Worm (Caenorhabditis elegans) whole organism, dauer: ENCODE results near the gene sri-25.
"Not testable (repeated sequence)": the region's sequence is repeated elsewhere in the genome, so short reads cannot be mapped to it uniquely, and the experiment has no call there.

ENCODE experiments used
- unc-62 ChIP-seq: sonication (generic microtip); optimal IDR thresholded peaks from 2 replicates; lab custom pipeline; 2017; ENCODE audit warnings: missing biosample characterization, missing genetic modification reagents, missing genetic modification characterization

sri-25 gene

ce11 chrV:15199768-15200167, 17.0 kb upstream of the sri-25 start, which contains the start of gene Y75B12B.10:
Gene Y75B12B.10 (plus strand): TSS chrV:15200068.
- no peak for TF ChIP-seq unc-62 (GFP tag; lab: Kevin White, UChicago)

- TF ChIP-seq unc-62 (GFP tag; lab: Kevin White, UChicago), result not testable (repeated sequence)
Measured at ce11 chrV:15207681-15208080, 9.1 kb upstream of the sri-25 start, which contains the start of gene C41G6.12. Gene C41G6.12 (minus strand): TSS chrV:15207781.

- not testable (repeated sequence) for TF ChIP-seq unc-62 (GFP tag; lab: Kevin White, UChicago)
Measured at ce11 chrV:15211869-15212268, 4.9 kb upstream of the sri-25 start, which contains the start of gene sri-24. Gene sri-24 (plus strand): TSS chrV:15212169.

ce11 chrV:15215175-15215574, 1.6 kb upstream of the sri-25 start, which contains the start of gene sri-26:
Gene sri-26 (plus strand): TSS chrV:15215475.
- TF ChIP-seq unc-62 (GFP tag; lab: Kevin White, UChicago), result not testable (repeated sequence)

ce11 chrV:15221330-15221729, 4.5 kb downstream of the sri-25 start, which contains the start of gene irld-25:
Gene irld-25 (plus strand): TSS chrV:15221630.
- no peak for TF ChIP-seq unc-62 (GFP tag; lab: Kevin White, UChicago)

- TF ChIP-seq unc-62 (GFP tag; lab: Kevin White, UChicago), result no peak
Measured at ce11 chrV:15223668-15224067, 6.9 kb downstream of the sri-25 start, which contains the start of gene srw-24. Gene srw-24 (plus strand): TSS chrV:15223968.

- no peak for TF ChIP-seq unc-62 (GFP tag; lab: Kevin White, UChicago)
Measured at ce11 chrV:15225650-15226049, 8.8 kb downstream of the sri-25 start, which contains the start of gene srw-14. Gene srw-14 (plus strand): TSS chrV:15225950.

ce11 chrV:15226206-15226605, 9.4 kb downstream of the sri-25 start:
- no peak for TF ChIP-seq unc-62 (GFP tag; lab: Kevin White, UChicago)

ce11 chrV:15230243-15230642, 13.4 kb downstream of the sri-25 start, which contains the start of gene srw-15:
Gene srw-15 (plus strand): TSS chrV:15230543.
- TF ChIP-seq unc-62 (GFP tag; lab: Kevin White, UChicago), result no peak

ce11 chrV:15232200-15232599, 15.4 kb downstream of the sri-25 start, which contains the start of gene srw-13:
Gene srw-13 (plus strand): TSS chrV:15232500.
- TF ChIP-seq unc-62 (GFP tag; lab: Kevin White, UChicago), result no peak

- no peak for TF ChIP-seq unc-62 (GFP tag; lab: Kevin White, UChicago)
Measured at ce11 chrV:15235661-15236060, 18.9 kb downstream of the sri-25 start, which contains the start of gene nhr-164. Gene nhr-164 (minus strand): TSS chrV:15235761.

ce11 chrV:15238552-15238951, 21.7 kb downstream of the sri-25 start, which contains the start of gene srw-12:
Gene srw-12 (minus strand): TSS chrV:15238652.
- TF ChIP-seq unc-62 (GFP tag; lab: Kevin White, UChicago), result no peak

ce11 chrV:15240215-15240614, 23.4 kb downstream of the sri-25 start, which contains the start of gene srw-11:
Gene srw-11 (minus strand): TSS chrV:15240315.
- TF ChIP-seq unc-62 (GFP tag; lab: Kevin White, UChicago), result no peak

- TF ChIP-seq unc-62 (GFP tag; lab: Kevin White, UChicago), result no peak
Measured at ce11 chrV:15241259-15241658, 24.5 kb downstream of the sri-25 start, which contains the start of gene chil-12. Gene chil-12 (plus strand): TSS chrV:15241559.

ce11 chrV:15244456-15244855, 27.7 kb downstream of the sri-25 start, which contains the start of gene kin-30:
Gene kin-30 (plus strand): TSS chrV:15244756.
- no peak for TF ChIP-seq unc-62 (GFP tag; lab: Kevin White, UChicago)

ce11 chrV:15250304-15250703, 33.5 kb downstream of the sri-25 start, which contains the start of gene srd-28:
Gene srd-28 (plus strand): TSS chrV:15250604.
- TF ChIP-seq unc-62 (GFP tag; lab: Kevin White, UChicago), result not testable (repeated sequence)

ce11 chrV:15252082-15252481, 35.3 kb downstream of the sri-25 start, which contains the start of gene srbc-76:
Gene srbc-76 (plus strand): TSS chrV:15252382.
- no peak for TF ChIP-seq unc-62 (GFP tag; lab: Kevin White, UChicago)
